Fruit fly (Drosophila melanogaster) whole organism, embryonic: ENCODE data around the gene Nsf2.
A peak's percentile ranks its signal among the peaks of the same experiment; 100 is the strongest.

Experiments
- Bdp1 ChIP-seq: fragments of 200-800 bp; sonication (Bioruptor generic); optimal IDR thresholded peaks from 3 replicates; lab custom pipeline; 2016; ENCODE audit warnings: missing biosample characterization, missing genetic modification characterization
- BtbVII ChIP-seq: fragments of 200-800 bp; sonication (Bioruptor generic); optimal IDR thresholded peaks from 3 replicates; lab custom pipeline; 2017; ENCODE audit warnings: missing biosample characterization, mild to moderate bottlenecking, missing genetic modification characterization
- CG10267 ChIP-seq: fragments of 200-800 bp; sonication (Bioruptor generic); optimal IDR thresholded peaks from 2 replicates; lab custom pipeline; 2018; ENCODE audit warnings: missing biosample characterization, mild to moderate bottlenecking, missing genetic modification characterization, moderate library complexity
- CG10274 ChIP-seq: fragments of 200-800 bp; sonication (Bioruptor generic); optimal IDR thresholded peaks from 3 replicates; lab custom pipeline; 2017; ENCODE audit warnings: missing biosample characterization, mild to moderate bottlenecking, missing genetic modification characterization
- CG10959 ChIP-seq: fragments of 200-800 bp; sonication (Bioruptor generic); IDR thresholded peaks from 2 replicates; pipeline ENCODE4 v1.3.6; 2022; ENCODE audit warnings: missing biosample characterization, missing genetic modification characterization
- CG10979 ChIP-seq: fragments of 200-800 bp; sonication (Bioruptor generic); optimal IDR thresholded peaks from 2 replicates; lab custom pipeline; 2018; ENCODE audit warnings: missing biosample characterization, mild to moderate bottlenecking, missing genetic modification characterization, moderate library complexity
- CG12659 ChIP-seq: fragments of 200-800 bp; sonication (Bioruptor generic); optimal IDR thresholded peaks from 3 replicates; lab custom pipeline; 2017; ENCODE audit warnings: mild to moderate bottlenecking, missing biosample characterization, missing genetic modification reagents, missing genetic modification characterization
- CG13775 ChIP-seq: fragments of 200-800 bp; sonication (Bioruptor generic); optimal IDR thresholded peaks from 3 replicates; lab custom pipeline; 2017; ENCODE audit warnings: missing biosample characterization, mild to moderate bottlenecking, missing genetic modification characterization
- CG1602 ChIP-seq: fragments of 200-800 bp; sonication (Bioruptor generic); optimal IDR thresholded peaks from 3 replicates; lab custom pipeline; 2016; ENCODE audit warnings: missing biosample characterization, missing genetic modification characterization
- CG1603 ChIP-seq: fragments of 200-800 bp; sonication (Bioruptor generic); optimal IDR thresholded peaks from 2 replicates; lab custom pipeline; 2019; ENCODE audit warnings: missing biosample characterization, mild to moderate bottlenecking, missing genetic modification characterization, moderate library complexity
- CG17361 ChIP-seq: fragments of 200-800 bp; sonication (Bioruptor generic); IDR thresholded peaks from 3 replicates; pipeline ENCODE4 v1.3.6; 2022; ENCODE audit warnings: missing biosample characterization, missing genetic modification characterization
- CG2712 ChIP-seq: fragments of 200-800 bp; optimal IDR thresholded peaks from 3 replicates; lab custom pipeline; 2019; ENCODE audit warnings: missing biosample characterization, mild to moderate bottlenecking, missing genetic modification characterization, moderate library complexity
- CG30403 ChIP-seq: fragments of 200-800 bp; sonication (Bioruptor generic); optimal IDR thresholded peaks from 3 replicates; lab custom pipeline; 2016; ENCODE audit warnings: missing biosample characterization, missing genetic modification characterization
- CG5180 ChIP-seq: fragments of 200-800 bp; sonication (Bioruptor generic); optimal IDR thresholded peaks from 3 replicates; lab custom pipeline; 2017; ENCODE audit warnings: missing biosample characterization, missing genetic modification characterization, mild to moderate bottlenecking, moderate library complexity, missing genetic modification reagents
- CG6683 ChIP-seq: fragments of 200-800 bp; sonication (Bioruptor generic); optimal IDR thresholded peaks from 2 replicates; lab custom pipeline; 2017; ENCODE audit warnings: missing biosample characterization, mild to moderate bottlenecking, missing genetic modification characterization, missing genetic modification reagents
- CG7786 ChIP-seq: fragments of 200-800 bp; sonication (Bioruptor generic); optimal IDR thresholded peaks from 2 replicates; lab custom pipeline; 2016; ENCODE audit warnings: missing biosample characterization, missing genetic modification characterization
- CG7987 ChIP-seq: fragments of 200-800 bp; sonication (Bioruptor generic); optimal IDR thresholded peaks from 2 replicates; lab custom pipeline; 2018; ENCODE audit warnings: missing biosample characterization, mild to moderate bottlenecking, missing genetic modification characterization, moderate library complexity
- CG8359 ChIP-seq: fragments of 200-800 bp; sonication (Bioruptor generic); optimal IDR thresholded peaks from 2 replicates; lab custom pipeline; 2017; ENCODE audit warnings: missing biosample characterization, mild to moderate bottlenecking, missing genetic modification characterization, borderline replicate concordance
- CG9609 ChIP-seq: fragments of 200-800 bp; sonication (Bioruptor generic); optimal IDR thresholded peaks from 3 replicates; lab custom pipeline; 2016; ENCODE audit warnings: missing biosample characterization, missing genetic modification characterization
- Doc3 ChIP-seq: fragments of 200-800 bp; sonication (Bioruptor generic); IDR thresholded peaks from 3 replicates; pipeline ENCODE4 v1.3.6; 2022; ENCODE audit warnings: missing biosample characterization, missing genetic modification characterization; ENCODE audit not compliant: partially characterized antibody
- Dref ChIP-seq: fragments of 200-800 bp; sonication (Bioruptor generic); IDR thresholded peaks from 2 replicates; pipeline ENCODE4 v1.3.6; 2022; ENCODE audit warnings: missing biosample characterization, missing genetic modification characterization
- Fer2 ChIP-seq: fragments of 200-800 bp; sonication (Bioruptor generic); optimal IDR thresholded peaks from 2 replicates; lab custom pipeline; 2018; ENCODE audit warnings: missing biosample characterization, mild to moderate bottlenecking, missing genetic modification characterization, moderate library complexity
- Fer3 ChIP-seq: fragments of 200-800 bp; sonication (Bioruptor generic); optimal IDR thresholded peaks from 2 replicates; lab custom pipeline; 2018; ENCODE audit warnings: missing biosample characterization, mild to moderate bottlenecking, missing genetic modification characterization, moderate library complexity
- HLH3B ChIP-seq: fragments of 200-800 bp; sonication (Bioruptor generic); IDR thresholded peaks from 2 replicates; pipeline ENCODE4 v1.3.6; 2022; ENCODE audit warnings: missing biosample characterization, missing genetic modification characterization
- Hmr ChIP-seq: fragments of 200-800 bp; sonication (Bioruptor generic); optimal IDR thresholded peaks from 3 replicates; lab custom pipeline; 2017; ENCODE audit warnings: mild to moderate bottlenecking, missing biosample characterization, missing genetic modification reagents, missing genetic modification characterization
- Hr3 ChIP-seq: fragments of 200-800 bp; sonication (Bioruptor generic); optimal IDR thresholded peaks from 3 replicates; lab custom pipeline; 2016; ENCODE audit warnings: missing biosample characterization, missing genetic modification characterization
- Hsf ChIP-seq: fragments of 200-800 bp; sonication (Bioruptor generic); optimal IDR thresholded peaks from 3 replicates; lab custom pipeline; 2016; ENCODE audit warnings: missing biosample characterization, missing genetic modification characterization
- Six4 ChIP-seq: fragments of 200-800 bp; sonication (Bioruptor generic); optimal IDR thresholded peaks from 2 replicates; lab custom pipeline; 2016; ENCODE audit warnings: missing biosample characterization, missing genetic modification characterization
- Sox100B ChIP-seq: fragments of 200-800 bp; sonication (Bioruptor generic); optimal IDR thresholded peaks from 3 replicates; lab custom pipeline; 2018; ENCODE audit warnings: missing biosample characterization, mild to moderate bottlenecking, missing genetic modification characterization
- Xrp1 ChIP-seq: fragments of 200-800 bp; sonication (Bioruptor generic); IDR thresholded peaks from 2 replicates; pipeline ENCODE4 v1.3.6; 2022; ENCODE audit warnings: missing biosample characterization, missing genetic modification characterization
- ab ChIP-seq: fragments of 200-800 bp; sonication (Bioruptor generic); optimal IDR thresholded peaks from 2 replicates; lab custom pipeline; 2016; ENCODE audit warnings: missing biosample characterization, missing genetic modification characterization
- br ChIP-seq: fragments of >200 bp; optimal IDR thresholded peaks from 2 replicates; lab custom pipeline; 2017
- cato ChIP-seq: fragments of 200-800 bp; sonication (Bioruptor generic); optimal IDR thresholded peaks from 2 replicates; lab custom pipeline; 2016; ENCODE audit warnings: missing biosample characterization, missing genetic modification characterization, borderline replicate concordance
- chif ChIP-seq, 2 experiments: fragments of 200-800 bp; sonication (Bioruptor generic); optimal IDR thresholded peaks; 3 replicates each; lab custom pipeline; 2016; ENCODE audit warnings: missing biosample characterization in 2 of 2, missing genetic modification characterization in 2 of 2
- dysf ChIP-seq: fragments of 200-800 bp; sonication (Bioruptor generic); IDR thresholded peaks from 3 replicates; pipeline ENCODE4 v1.3.6; 2022; ENCODE audit warnings: missing biosample characterization, missing genetic modification characterization
- hth ChIP-seq: fragments of >200 bp; optimal IDR thresholded peaks from 2 replicates; lab custom pipeline; 2017; ENCODE audit warnings: inconsistent platforms
- odd ChIP-seq: fragments of 200-800 bp; sonication (Bioruptor generic); optimal IDR thresholded peaks from 2 replicates; lab custom pipeline; 2017; ENCODE audit warnings: missing biosample characterization, mild to moderate bottlenecking, missing genetic modification characterization
- org-1 ChIP-seq: fragments of 200-800 bp; sonication (Bioruptor generic); optimal IDR thresholded peaks from 2 replicates; lab custom pipeline; 2017; ENCODE audit warnings: missing biosample characterization, missing genetic modification characterization
- phol ChIP-seq: fragments of 200-800 bp; sonication (Bioruptor generic); optimal IDR thresholded peaks from 3 replicates; lab custom pipeline; 2018; ENCODE audit warnings: missing biosample characterization, mild to moderate bottlenecking, missing genetic modification characterization, moderate library complexity
- pnt ChIP-seq: fragments of 200-800 bp; sonication (Bioruptor generic); optimal IDR thresholded peaks from 3 replicates; lab custom pipeline; 2016; ENCODE audit warnings: missing biosample characterization, missing genetic modification characterization
- prd ChIP-seq, 3 experiments: fragments of >200 bp in 2 of 3; fragments of 200-800 bp in 1 of 3; sonication (Bioruptor generic) in 1 of 3; optimal IDR thresholded peaks in 2 of 3; IDR thresholded peaks in 1 of 3; 2 replicates in 2 of 3; 3 replicates in 1 of 3; pipeline versions ENCODE4 v1.3.6 to Lab custom; 2017 to 2022; ENCODE audit warnings: missing biosample characterization in 1 of 3, missing genetic modification characterization in 1 of 3
- so ChIP-seq: fragments of 200-800 bp; sonication (Bioruptor generic); IDR thresholded peaks from 3 replicates; pipeline ENCODE4 v1.3.6; 2022; ENCODE audit warnings: missing biosample characterization, missing genetic modification characterization
- tap ChIP-seq: fragments of 200-800 bp; optimal IDR thresholded peaks from 3 replicates; lab custom pipeline; 2019; ENCODE audit warnings: missing biosample characterization, mild to moderate bottlenecking, missing genetic modification characterization, moderate library complexity
- tin ChIP-seq: fragments of 200-800 bp; sonication (Bioruptor generic); optimal IDR thresholded peaks from 3 replicates; lab custom pipeline; 2016; ENCODE audit warnings: missing biosample characterization, missing genetic modification characterization
- trh ChIP-seq: fragments of 200-800 bp; sonication (Bioruptor generic); optimal IDR thresholded peaks from 2 replicates; lab custom pipeline; 2016; ENCODE audit warnings: missing biosample characterization, missing genetic modification characterization
- tx ChIP-seq: fragments of 200-800 bp; sonication (Bioruptor generic); optimal IDR thresholded peaks from 2 replicates; lab custom pipeline; 2016; ENCODE audit warnings: missing biosample characterization, missing genetic modification characterization
- vvl ChIP-seq: fragments of 200-800 bp; sonication (Bioruptor generic); IDR thresholded peaks from 2 replicates; pipeline ENCODE4 v1.3.6; 2022; ENCODE audit warnings: missing biosample characterization, missing genetic modification characterization
- zen2 ChIP-seq: fragments of 200-800 bp; sonication (Bioruptor generic); IDR thresholded peaks from 3 replicates; pipeline ENCODE4 v1.3.6; 2022; ENCODE audit warnings: missing biosample characterization, missing genetic modification characterization; ENCODE audit not compliant: partially characterized antibody

The Nsf2 gene

DNA sequence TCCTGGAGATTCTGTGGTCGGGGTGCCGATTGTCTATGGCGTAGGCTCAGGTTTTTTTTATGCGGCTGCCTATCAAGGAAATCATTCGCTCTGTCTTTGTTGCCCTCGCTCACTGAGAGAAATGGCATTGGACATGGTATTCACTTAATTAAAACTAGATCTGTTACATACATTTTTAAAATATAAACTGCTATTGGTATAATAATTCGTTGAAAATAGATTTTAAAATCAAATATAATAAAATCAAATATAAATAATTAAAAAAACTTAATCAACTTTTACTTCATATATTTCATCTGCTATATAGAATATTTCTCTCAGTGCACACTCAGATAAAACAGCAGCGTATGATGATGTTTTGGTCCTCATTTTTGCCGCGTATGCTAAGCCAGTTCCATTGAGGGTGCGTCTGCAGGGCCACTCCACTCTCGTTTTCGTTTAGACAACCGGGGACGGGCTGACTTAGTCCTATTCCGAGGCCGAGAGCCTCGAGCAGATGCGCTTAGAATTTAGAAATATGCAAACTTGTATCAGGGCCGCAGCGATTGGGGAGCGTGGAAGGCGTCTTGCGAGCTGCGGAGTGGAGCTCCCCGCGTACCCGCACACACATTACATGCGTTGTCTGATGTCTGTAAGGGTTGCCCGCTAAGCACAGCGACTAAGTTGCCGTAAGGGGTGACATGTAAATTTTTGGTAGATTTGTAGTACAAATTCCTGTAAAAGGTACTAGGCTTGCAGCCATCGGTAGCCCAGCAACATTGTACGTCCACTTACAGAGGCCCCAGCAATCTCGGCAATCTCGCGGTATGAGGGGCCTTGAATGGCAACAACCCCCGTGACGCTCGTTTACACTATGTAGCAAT lies 38.0 kb downstream of the Nsf2 start (continued):
- TF ChIP-seq BtbVII (GFP tag; lab: Kevin White, UChicago) (peak; percentile 22), CG7987 (GFP tag; lab: Kevin White, UChicago) (no peak), Bdp1 (GFP tag; lab: Kevin White, UChicago) (no peak), CG1602 (peak; percentile 9), vvl (GFP tag; lab: Robert Waterston, UW) (peak; percentile 23; the same call in 1 of the 2 replicates), CG10959 (GFP tag; lab: Robert Waterston, UW) (no peak), Hr3 (GFP tag; lab: Kevin White, UChicago) (peak; percentile 19), Hsf (GFP tag; lab: Kevin White, UChicago) (no peak), Fer3 (tag; lab: Kevin White, UChicago) (peak; percentile 10), CG7786 (no peak), CG12659 (GFP tag; lab: Kevin White, UChicago) (peak; percentile 27), CG13775 (GFP tag; lab: Kevin White, UChicago) (peak; percentile 60), Hmr (GFP tag; lab: Kevin White, UChicago) (peak; percentile 27), Xrp1 (GFP tag; lab: Robert Waterston, UW) (peak; percentile 68; the same call in 1 of the 2 replicates), tap (peak; percentile 25), CG10979 (tag; lab: Kevin White, UChicago) (peak; percentile 72), CG9609 (GFP tag; lab: Kevin White, UChicago) (no peak), Sox100B (GFP tag; lab: Kevin White, UChicago) (peak; percentile 43), Doc3 (GFP tag; lab: Robert Waterston, UW) (no peak), CG8359 (GFP tag; lab: Kevin White, UChicago) (peak; percentile 9), tx (GFP tag; lab: Kevin White, UChicago) (no peak), prd (optimal IDR thresholded peaks at IDR 0.05; lab: Kevin White, UChicago) (no peak), prd (GFP tag; IDR thresholded peaks at IDR 0.05; lab: Robert Waterston, UW) (peak; percentile 56; the same call in 2 of the 3 replicates), trh (GFP tag; lab: Kevin White, UChicago) (no peak), Fer2 (no peak), ab (GFP tag; lab: Kevin White, UChicago) (no peak), org-1 (GFP tag; lab: Kevin White, UChicago) (peak; percentile 31), odd (GFP tag; lab: Kevin White, UChicago) (peak; percentile 1), CG5180 (GFP tag; lab: Kevin White, UChicago) (no peak), pnt (no peak), CG17361 (GFP tag; lab: Robert Waterston, UW) (peak; percentile 51; the same call in 2 of the 3 replicates), CG10267 (tag; lab: Kevin White, UChicago) (peak; percentile 72), HLH3B (0 out of 2 replicates have a peak, but pooled peaks have one; percentile 24), Dref (GFP tag; lab: Robert Waterston, UW) (no peak), tin (GFP tag; lab: Kevin White, UChicago) (peak; percentile 27), Six4 (GFP tag; lab: Kevin White, UChicago) (peak; percentile 23), phol (tag; lab: Kevin White, UChicago) (peak; percentile 54), CG2712 (peak; percentile 75), so (GFP tag; lab: Robert Waterston, UW) (no peak), CG10274 (GFP tag; lab: Kevin White, UChicago) (no peak), br (lab: Kevin White, UChicago) (no peak), CG30403 (GFP tag; lab: Kevin White, UChicago) (peak; percentile 35), zen2 (GFP tag; lab: Robert Waterston, UW) (no peak), CG6683 (GFP tag; lab: Kevin White, UChicago) (no peak), hth (lab: Kevin White, UChicago) (no peak), dysf (GFP tag; lab: Robert Waterston, UW) (0 out of 3 replicates have a peak, but pooled peaks have one; percentile 17), cato (GFP tag; lab: Kevin White, UChicago) (no peak), CG1603 (tag; lab: Kevin White, UChicago) (no peak), chif (GFP tag; optimal IDR thresholded peaks at IDR 0.05; lab: Kevin White, UChicago) (no peak)
